Fruit fly (Drosophila melanogaster) whole organism, embryonic: ENCODE results near the gene amrt.

Source experiments
- Aef1 ChIP-seq: fragments of 200-800 bp; sonication (Bioruptor generic); IDR thresholded peaks from 3 replicates; pipeline ENCODE4 v1.3.6; 2022; ENCODE audit warnings: missing biosample characterization, missing genetic modification characterization
- Bdp1 ChIP-seq: fragments of 200-800 bp; sonication (Bioruptor generic); optimal IDR thresholded peaks from 3 replicates; lab custom pipeline; 2016; ENCODE audit warnings: missing biosample characterization, missing genetic modification characterization
- CG11504 ChIP-seq: fragments of 200-800 bp; sonication (Bioruptor generic); optimal IDR thresholded peaks from 3 replicates; lab custom pipeline; 2019; ENCODE audit warnings: missing biosample characterization, mild to moderate bottlenecking, missing genetic modification characterization, moderate library complexity
- CG11696 ChIP-seq: fragments of 200-800 bp; sonication (Bioruptor generic); IDR thresholded peaks from 2 replicates; pipeline ENCODE4 v1.3.6; 2022; ENCODE audit warnings: missing biosample characterization, missing genetic modification characterization
- CG12071 ChIP-seq: fragments of 200-800 bp; sonication (Bioruptor generic); optimal IDR thresholded peaks from 3 replicates; lab custom pipeline; 2018; ENCODE audit warnings: missing biosample characterization, mild to moderate bottlenecking, missing genetic modification characterization
- CG12942 ChIP-seq: fragments of 200-800 bp; sonication (Bioruptor generic); optimal IDR thresholded peaks from 3 replicates; lab custom pipeline; 2016; ENCODE audit warnings: missing biosample characterization, missing genetic modification characterization
- CG1603 ChIP-seq: fragments of 200-800 bp; sonication (Bioruptor generic); optimal IDR thresholded peaks from 2 replicates; lab custom pipeline; 2019; ENCODE audit warnings: missing biosample characterization, mild to moderate bottlenecking, missing genetic modification characterization, moderate library complexity
- CG16813 ChIP-seq: fragments of 200-800 bp; sonication (Bioruptor generic); IDR thresholded peaks from 3 replicates; pipeline ENCODE4 v1.3.6; 2022; ENCODE audit warnings: missing biosample characterization, missing genetic modification characterization; ENCODE audit not compliant: partially characterized antibody
- CG17328 ChIP-seq: fragments of 200-800 bp; sonication (Bioruptor generic); IDR thresholded peaks from 2 replicates; pipeline ENCODE4 v1.3.6; 2022; ENCODE audit warnings: missing biosample characterization, missing genetic modification characterization
- CG1832 ChIP-seq: fragments of 200-800 bp; sonication (Bioruptor generic); optimal IDR thresholded peaks from 2 replicates; lab custom pipeline; 2017; ENCODE audit warnings: missing biosample characterization, mild to moderate bottlenecking, missing genetic modification characterization, inconsistent platforms
- CG2129 ChIP-seq: fragments of 200-800 bp; sonication (Bioruptor generic); IDR thresholded peaks from 2 replicates; pipeline ENCODE4 v1.3.6; 2022; ENCODE audit warnings: missing biosample characterization, missing genetic modification characterization; ENCODE audit not compliant: partially characterized antibody
- CG2202 ChIP-seq: fragments of 200-800 bp; sonication (Bioruptor generic); optimal IDR thresholded peaks from 2 replicates; lab custom pipeline; 2018; ENCODE audit warnings: missing biosample characterization, mild to moderate bottlenecking, missing genetic modification characterization
- CG30403 ChIP-seq: fragments of 200-800 bp; sonication (Bioruptor generic); optimal IDR thresholded peaks from 3 replicates; lab custom pipeline; 2016; ENCODE audit warnings: missing biosample characterization, missing genetic modification characterization
- CG31365 ChIP-seq: fragments of 200-800 bp; sonication (Bioruptor generic); optimal IDR thresholded peaks from 2 replicates; lab custom pipeline; 2018; ENCODE audit warnings: missing biosample characterization, mild to moderate bottlenecking, missing genetic modification characterization
- CG34224 ChIP-seq: fragments of 200-800 bp; sonication (Bioruptor generic); IDR thresholded peaks from 3 replicates; pipeline ENCODE4 v1.3.6; 2022; ENCODE audit warnings: missing biosample characterization, missing genetic modification characterization; ENCODE audit not compliant: partially characterized antibody
- CG3847 ChIP-seq: fragments of 200-800 bp; sonication (Bioruptor generic); IDR thresholded peaks from 2 replicates; pipeline ENCODE4 v1.3.6; 2022; ENCODE audit warnings: missing biosample characterization, missing genetic modification characterization
- CG6175 ChIP-seq: fragments of 200-800 bp; sonication (Bioruptor generic); IDR thresholded peaks from 3 replicates; pipeline ENCODE4 v1.3.6; 2022; ENCODE audit warnings: missing biosample characterization, missing genetic modification characterization
- CG7372 ChIP-seq: fragments of 200-800 bp; sonication (Bioruptor generic); IDR thresholded peaks from 2 replicates; pipeline ENCODE4 v1.3.6; 2022; ENCODE audit warnings: missing biosample characterization, missing genetic modification characterization
- CG7839 ChIP-seq: fragments of 200-800 bp; sonication (Bioruptor generic); optimal IDR thresholded peaks from 3 replicates; lab custom pipeline; 2018; ENCODE audit warnings: missing biosample characterization, mild to moderate bottlenecking, missing genetic modification characterization, moderate library complexity
- CG9609 ChIP-seq: fragments of 200-800 bp; sonication (Bioruptor generic); optimal IDR thresholded peaks from 3 replicates; lab custom pipeline; 2016; ENCODE audit warnings: missing biosample characterization, missing genetic modification characterization
- CHES-1-like ChIP-seq: fragments of 200-800 bp; sonication (Bioruptor generic); optimal IDR thresholded peaks from 2 replicates; lab custom pipeline; 2016; ENCODE audit warnings: missing biosample characterization, missing genetic modification characterization
- Fer3 ChIP-seq: fragments of 200-800 bp; sonication (Bioruptor generic); optimal IDR thresholded peaks from 2 replicates; lab custom pipeline; 2018; ENCODE audit warnings: missing biosample characterization, mild to moderate bottlenecking, missing genetic modification characterization, moderate library complexity
- HLH4C ChIP-seq: fragments of 200-800 bp; sonication (Bioruptor generic); IDR thresholded peaks from 3 replicates; pipeline ENCODE4 v1.3.6; 2022; ENCODE audit warnings: missing biosample characterization, missing genetic modification characterization; ENCODE audit not compliant: partially characterized antibody
- HLH54F ChIP-seq: fragments of 200-800 bp; sonication (Bioruptor generic); optimal IDR thresholded peaks from 3 replicates; lab custom pipeline; 2016; ENCODE audit warnings: missing biosample characterization, missing genetic modification characterization
- Hr39 ChIP-seq: fragments of >200 bp; optimal IDR thresholded peaks from 2 replicates; lab custom pipeline; 2017
- Nf-YC ChIP-seq: fragments of 200-800 bp; optimal IDR thresholded peaks from 3 replicates; lab custom pipeline; 2019; ENCODE audit warnings: missing biosample characterization, mild to moderate bottlenecking, missing genetic modification characterization, moderate library complexity
- Oli ChIP-seq: fragments of 200-800 bp; sonication (Bioruptor generic); optimal IDR thresholded peaks from 2 replicates; lab custom pipeline; 2018; ENCODE audit warnings: missing biosample characterization, mild to moderate bottlenecking, missing genetic modification characterization, moderate library complexity
- Poxn ChIP-seq: fragments of 200-800 bp; sonication (Bioruptor generic); IDR thresholded peaks from 2 replicates; pipeline ENCODE4 v1.3.6; 2022; ENCODE audit warnings: missing biosample characterization, missing genetic modification characterization
- Sry-β ChIP-seq: fragments of 200-800 bp; sonication (Bioruptor generic); optimal IDR thresholded peaks from 2 replicates; lab custom pipeline; 2018; ENCODE audit warnings: missing biosample characterization, mild to moderate bottlenecking, missing genetic modification characterization, moderate library complexity
- TFAM ChIP-seq: fragments of 200-800 bp; sonication (Bioruptor generic); optimal IDR thresholded peaks from 2 replicates; lab custom pipeline; 2017; ENCODE audit warnings: missing biosample characterization, missing genetic modification characterization, inconsistent platforms
- YL-1 ChIP-seq: fragments of 200-800 bp; sonication (Bioruptor generic); optimal IDR thresholded peaks from 3 replicates; lab custom pipeline; 2017; ENCODE audit warnings: missing biosample characterization, mild to moderate bottlenecking, missing genetic modification characterization
- ab ChIP-seq: fragments of 200-800 bp; sonication (Bioruptor generic); optimal IDR thresholded peaks from 2 replicates; lab custom pipeline; 2016; ENCODE audit warnings: missing biosample characterization, missing genetic modification characterization
- al ChIP-seq: fragments of 200-800 bp; sonication (Bioruptor generic); IDR thresholded peaks from 2 replicates; pipeline ENCODE4 v1.3.6; 2022; ENCODE audit warnings: missing biosample characterization, missing genetic modification characterization
- btn ChIP-seq: fragments of 200-800 bp; sonication (Bioruptor generic); optimal IDR thresholded peaks from 2 replicates; lab custom pipeline; 2016; ENCODE audit warnings: missing biosample characterization, missing genetic modification characterization
- fd64A ChIP-seq: fragments of 200-800 bp; sonication (Bioruptor generic); optimal IDR thresholded peaks from 3 replicates; lab custom pipeline; 2018; ENCODE audit warnings: missing biosample characterization, mild to moderate bottlenecking, missing genetic modification characterization
- ftz-f1 ChIP-seq: fragments of 200-800 bp; sonication (Bioruptor generic); optimal IDR thresholded peaks from 2 replicates; lab custom pipeline; 2016; ENCODE audit warnings: missing biosample characterization, missing genetic modification characterization
- jumu ChIP-seq: fragments of 200-800 bp; sonication (Bioruptor generic); optimal IDR thresholded peaks from 3 replicates; lab custom pipeline; 2016; ENCODE audit warnings: missing biosample characterization, missing genetic modification characterization
- kah ChIP-seq: fragments of 200-800 bp; sonication (Bioruptor generic); optimal IDR thresholded peaks from 2 replicates; lab custom pipeline; 2018; ENCODE audit warnings: missing biosample characterization, mild to moderate bottlenecking, missing genetic modification characterization
- kay ChIP-seq: fragments of 200-800 bp; sonication (Bioruptor generic); optimal IDR thresholded peaks from 2 replicates; lab custom pipeline; 2016; ENCODE audit warnings: missing biosample characterization, missing genetic modification characterization
- lola ChIP-seq, 3 experiments: fragments of >200 bp in 2 of 3; fragments of 200-800 bp in 1 of 3; sonication (Bioruptor generic) in 1 of 3; optimal IDR thresholded peaks; 2 replicates each; lab custom pipeline; 2017 to 2019; ENCODE audit warnings: missing biosample characterization in 3 of 3, missing genetic modification characterization in 3 of 3, mild to moderate bottlenecking in 1 of 3, moderate library complexity in 1 of 3
- otp ChIP-seq: fragments of 200-800 bp; sonication (Bioruptor generic); IDR thresholded peaks from 3 replicates; pipeline ENCODE4, ENCODE4 v1.3.6; 2022; ENCODE audit warnings: missing biosample characterization, missing genetic modification characterization
- pan ChIP-seq, 4 experiments: fragments of >200 bp in 3 of 4; fragments of 200-800 bp in 1 of 4; sonication (Bioruptor generic) in 1 of 4; optimal IDR thresholded peaks in 3 of 4; IDR thresholded peaks in 1 of 4; 2 replicates each; pipeline versions ENCODE4 v1.3.6 to Lab custom; 2017 to 2022; ENCODE audit warnings: missing biosample characterization in 2 of 4, missing genetic modification characterization in 2 of 4, mixed read lengths in 1 of 4
- pfk ChIP-seq: fragments of 200-800 bp; sonication (Bioruptor generic); optimal IDR thresholded peaks from 2 replicates; lab custom pipeline; 2018; ENCODE audit warnings: missing biosample characterization, mild to moderate bottlenecking, missing genetic modification characterization, moderate library complexity
- phol ChIP-seq: fragments of 200-800 bp; sonication (Bioruptor generic); optimal IDR thresholded peaks from 3 replicates; lab custom pipeline; 2018; ENCODE audit warnings: missing biosample characterization, mild to moderate bottlenecking, missing genetic modification characterization, moderate library complexity
- prd ChIP-seq, 3 experiments: fragments of >200 bp in 2 of 3; fragments of 200-800 bp in 1 of 3; sonication (Bioruptor generic) in 1 of 3; optimal IDR thresholded peaks in 2 of 3; IDR thresholded peaks in 1 of 3; 2 replicates in 2 of 3; 3 replicates in 1 of 3; pipeline versions ENCODE4 v1.3.6 to Lab custom; 2017 to 2022; ENCODE audit warnings: missing biosample characterization in 1 of 3, missing genetic modification characterization in 1 of 3
- pzg ChIP-seq: fragments of 200-800 bp; sonication (Bioruptor generic); optimal IDR thresholded peaks from 3 replicates; lab custom pipeline; 2018; ENCODE audit warnings: missing biosample characterization, mild to moderate bottlenecking, missing genetic modification characterization, moderate library complexity
- slou ChIP-seq: fragments of 200-800 bp; sonication (Bioruptor generic); optimal IDR thresholded peaks from 3 replicates; lab custom pipeline; 2016; ENCODE audit warnings: missing biosample characterization, missing genetic modification characterization
- ttk ChIP-seq: fragments of 200-800 bp; sonication (Bioruptor generic); IDR thresholded peaks from 2 replicates; pipeline ENCODE4 v2.1.2; 2022; ENCODE audit warnings: missing biosample characterization, missing genetic modification characterization
- zf30C ChIP-seq: fragments of 200-800 bp; sonication (Bioruptor generic); optimal IDR thresholded peaks from 3 replicates; lab custom pipeline; 2018; ENCODE audit warnings: missing biosample characterization, mild to moderate bottlenecking, missing genetic modification characterization

amrt gene

DNA sequence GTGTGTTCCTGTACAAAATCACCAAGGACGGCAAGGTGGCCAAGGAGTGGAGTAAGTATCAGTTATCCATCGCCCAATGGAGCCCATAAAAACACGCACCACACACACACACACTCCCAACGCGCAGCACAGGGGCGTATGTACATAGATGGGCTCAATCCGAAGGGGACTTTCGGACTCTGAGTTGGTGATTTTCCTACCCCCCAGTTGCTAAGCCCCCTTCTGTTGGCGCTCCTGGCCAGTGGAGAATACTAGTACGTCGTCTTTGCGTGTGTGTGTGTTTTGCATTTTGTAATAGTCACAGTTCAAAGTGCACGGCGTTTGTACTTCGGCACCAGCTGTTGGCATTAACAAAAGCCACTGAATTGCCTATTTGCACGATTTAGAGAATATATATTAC is 42.2 kb upstream of the amrt start (continued):
- TF ChIP-seq Hr39 (lab: Kevin White, UChicago) (no peak), YL-1 (GFP tag; lab: Kevin White, UChicago) (no peak), slou (GFP tag; lab: Kevin White, UChicago) (peak; percentile 1), CG11696 (GFP tag; lab: Robert Waterston, UW) (peak; percentile 51; the same call in 1 of the 2 replicates), lola (GFP tag; optimal IDR thresholded peaks at IDR 0.05; lab: Kevin White, UChicago) (peak in 1 of 3 experiments; percentile 28), TFAM (GFP tag; lab: Kevin White, UChicago) (no peak), Aef1 (GFP tag; lab: Robert Waterston, UW) (peak; percentile 62), Fer3 (tag; lab: Kevin White, UChicago) (peak; percentile 81), CG1832 (no peak), CG31365 (tag; lab: Kevin White, UChicago) (peak; percentile 4), Sry-β (no peak), otp (GFP tag; lab: Robert Waterston, UW) (peak; percentile 75; the same call in 2 of the 3 replicates), CG7839 (tag; lab: Kevin White, UChicago) (peak; percentile 82), prd (optimal IDR thresholded peaks at IDR 0.05; lab: Kevin White, UChicago) (no peak), prd (GFP tag; IDR thresholded peaks at IDR 0.05; lab: Robert Waterston, UW) (peak; percentile 88), pan (optimal IDR thresholded peaks at IDR 0.05; lab: Kevin White, UChicago) (no peak), pan (GFP tag; optimal IDR thresholded peaks at IDR 0.05 in 1 of 2, IDR thresholded peaks at IDR 0.05 in 1 of 2) (peak in 1 of 2 experiments; percentile 81), CG12942 (peak; percentile 61), CG6175 (GFP tag; lab: Robert Waterston, UW) (peak; percentile 74; the same call in 2 of the 3 replicates), ab (GFP tag; lab: Kevin White, UChicago) (peak; percentile 75), CG1603 (peak; percentile 87), kay (GFP tag; lab: Kevin White, UChicago) (peak; percentile 17), phol (tag; lab: Kevin White, UChicago) (peak; percentile 60), Oli (tag; lab: Kevin White, UChicago) (peak; percentile 58), CG9609 (GFP tag; lab: Kevin White, UChicago) (peak; percentile 76), CG17328 (GFP tag; lab: Robert Waterston, UW) (peak; percentile 84), btn (GFP tag; lab: Kevin White, UChicago) (no peak), Bdp1 (GFP tag; lab: Kevin White, UChicago) (peak; percentile 49), kah (GFP tag; lab: Kevin White, UChicago) (peak; percentile 56), HLH54F (GFP tag; lab: Kevin White, UChicago) (peak; percentile 84), CG34224 (GFP tag; lab: Robert Waterston, UW) (no peak), CG7372 (GFP tag; lab: Robert Waterston, UW) (peak; percentile 79), ttk (GFP tag; lab: Robert Waterston, UW) (peak; percentile 67), CG11504 (tag; lab: Kevin White, UChicago) (peak; percentile 80), CG12071 (peak; percentile 85), Nf-YC (tag; lab: Kevin White, UChicago) (peak; percentile 63), jumu (peak; percentile 79), CG3847 (peak; percentile 74), CG2129 (GFP tag; lab: Robert Waterston, UW) (no peak), CG30403 (GFP tag; lab: Kevin White, UChicago) (peak; percentile 72), fd64A (GFP tag; lab: Kevin White, UChicago) (peak; percentile 15), Poxn (no peak), ftz-f1 (GFP tag; lab: Kevin White, UChicago) (peak; percentile 52), al (GFP tag; lab: Robert Waterston, UW) (peak; percentile 63; the same call in 1 of the 2 replicates), CG16813 (GFP tag; lab: Robert Waterston, UW) (no peak), CHES-1-like (GFP tag; lab: Kevin White, UChicago) (peak; percentile 83), HLH4C (no peak), CG2202 (peak; percentile 15), pfk (GFP tag; lab: Kevin White, UChicago) (peak; percentile 38), zf30C (GFP tag; lab: Kevin White, UChicago) (no peak), pzg (GFP tag; lab: Kevin White, UChicago) (no peak)
